Fruit fly (Drosophila melanogaster) Kc167 (cell line): ENCODE measurements around the gene Cad96Cb.

ENCODE experiments used
- psq ChIP-seq: fragments of >200 bp; optimal IDR thresholded peaks from 2 replicates; lab custom pipeline; 2017; ENCODE audit warnings: missing external identifiers
- ttk ChIP-seq: sonication (Bioruptor generic); optimal IDR thresholded peaks from 2 replicates; lab custom pipeline; 2017; ENCODE audit warnings: missing external identifiers

DNA sequence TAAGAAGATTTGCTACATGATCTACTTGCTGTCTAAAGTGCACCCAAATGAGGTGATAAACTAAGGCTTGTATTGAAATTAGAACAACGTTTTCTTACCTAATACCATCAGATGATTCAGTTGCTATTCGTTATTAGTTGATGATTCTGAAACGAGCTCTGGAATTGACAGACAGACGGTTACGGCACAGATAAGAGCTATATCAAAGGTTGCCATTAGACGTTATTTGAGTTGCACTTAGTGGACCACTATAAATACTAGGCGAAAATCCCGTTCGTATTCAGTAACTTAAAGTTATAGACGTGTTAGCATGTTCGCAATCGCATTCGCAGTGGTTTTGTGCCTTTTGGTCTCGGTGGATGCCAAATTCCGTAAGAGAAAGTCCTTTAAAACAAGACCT, 7.8 kb upstream of the Cad96Cb start, which contains the start of gene to:
- no peak for TF ChIP-seq psq (lab: Kevin White, UChicago)
- TF ChIP-seq ttk: no peak
